Fruit fly (Drosophila melanogaster) whole organism, wandering third instar larva: ENCODE data around the gene Chsy.

Experiments used
- Abd-B ChIP-seq: fragments of >200 bp; optimal IDR thresholded peaks from 2 replicates; lab custom pipeline; 2017; ENCODE audit warnings: missing biosample characterization, missing genetic modification characterization
- CG32264 ChIP-seq: fragments of 200-800 bp; sonication (Bioruptor generic); optimal IDR thresholded peaks from 2 replicates; lab custom pipeline; 2016; ENCODE audit warnings: missing biosample characterization, missing genetic modification characterization
- CrebA ChIP-seq: fragments of 200-800 bp; sonication (Bioruptor generic); optimal IDR thresholded peaks from 2 replicates; lab custom pipeline; 2016; ENCODE audit warnings: missing biosample characterization, mild to moderate bottlenecking, missing genetic modification characterization, borderline replicate concordance
- Dfd ChIP-seq: fragments of >200 bp; optimal IDR thresholded peaks from 2 replicates; lab custom pipeline; 2017; ENCODE audit warnings: missing biosample characterization, missing genetic modification characterization
- Dif ChIP-seq: fragments of 200-275, 200-300 bp; sonication (Bioruptor generic); optimal IDR thresholded peaks from 2 replicates; lab custom pipeline; 2018; ENCODE audit warnings: missing biosample characterization, missing genetic modification characterization; ENCODE audit not compliant: partially characterized antibody
- HLH106 ChIP-seq: fragments of 200-800 bp; optimal IDR thresholded peaks from 3 replicates; lab custom pipeline; 2019; ENCODE audit warnings: missing biosample characterization, mild to moderate bottlenecking, missing genetic modification characterization, moderate library complexity
- Hr78 ChIP-seq: fragments of >200 bp; optimal IDR thresholded peaks from 2 replicates; lab custom pipeline; 2017; ENCODE audit warnings: missing biosample characterization, missing genetic modification characterization
- Jra ChIP-seq: sonication (Bioruptor generic); optimal IDR thresholded peaks from 2 replicates; lab custom pipeline; 2016; ENCODE audit warnings: missing biosample characterization, missing genetic modification characterization
- Mio ChIP-seq: sonication (Bioruptor generic); optimal IDR thresholded peaks from 2 replicates; lab custom pipeline; 2016; ENCODE audit warnings: missing biosample characterization, missing genetic modification characterization
- N ChIP-seq: fragments of >200 bp; optimal IDR thresholded peaks from 2 replicates; lab custom pipeline; 2018; ENCODE audit warnings: missing biosample characterization, missing external identifiers, missing genetic modification characterization
- OdsH ChIP-seq: fragments of 200-800 bp; sonication (Bioruptor generic); optimal IDR thresholded peaks from 2 replicates; lab custom pipeline; 2016; ENCODE audit warnings: missing biosample characterization, mild to moderate bottlenecking, missing genetic modification characterization
- Rel ChIP-seq, 2 experiments: fragments of 200-800 bp; sonication (Bioruptor generic) in 1 of 2; optimal IDR thresholded peaks; 2 replicates in 1 of 2; 3 replicates in 1 of 2; lab custom pipeline; 2016 to 2019; ENCODE audit warnings: mild to moderate bottlenecking in 2 of 2, missing biosample characterization in 2 of 2, missing genetic modification characterization in 2 of 2, moderate library complexity in 1 of 2
- Sp1 ChIP-seq: fragments of 200-800 bp; sonication (Bioruptor generic); optimal IDR thresholded peaks from 3 replicates; lab custom pipeline; 2019; ENCODE audit warnings: missing biosample characterization, mild to moderate bottlenecking, missing genetic modification characterization, moderate library complexity
- Vsx2 ChIP-seq: fragments of 200-300, 225-300 bp; sonication (Bioruptor generic); optimal IDR thresholded peaks from 2 replicates; lab custom pipeline; 2018; ENCODE audit warnings: missing biosample characterization, missing genetic modification characterization; ENCODE audit not compliant: partially characterized antibody
- brk ChIP-seq: fragments of 200-800 bp; sonication (Bioruptor generic); optimal IDR thresholded peaks from 2 replicates; lab custom pipeline; 2016; ENCODE audit warnings: missing biosample characterization, mild to moderate bottlenecking, missing genetic modification characterization
- dl ChIP-seq, 2 experiments: fragments of 175-275, 200-275 bp in 1 of 2; fragments of 200-275 bp in 1 of 2; sonication (Bioruptor generic); optimal IDR thresholded peaks; lab custom pipeline; 2018; ENCODE audit warnings: mild to moderate bottlenecking in 2 of 2, missing biosample characterization in 2 of 2, missing genetic modification characterization in 2 of 2, moderate library complexity in 2 of 2; ENCODE audit not compliant: partially characterized antibody in 2 of 2, insufficient read depth in 1 of 2
- dmrt93B ChIP-seq: fragments of 200-800 bp; sonication (Bioruptor generic); optimal IDR thresholded peaks from 2 replicates; lab custom pipeline; 2018; ENCODE audit warnings: missing biosample characterization, mild to moderate bottlenecking, missing genetic modification characterization
- dsf ChIP-seq: sonication (Bioruptor generic); optimal IDR thresholded peaks from 2 replicates; lab custom pipeline; 2016; ENCODE audit warnings: missing biosample characterization, missing genetic modification characterization, borderline replicate concordance
- ey ChIP-seq: fragments of 200-800 bp; sonication (Bioruptor generic); optimal IDR thresholded peaks from 2 replicates; lab custom pipeline; 2016; ENCODE audit warnings: missing biosample characterization, missing genetic modification characterization
- foxo ChIP-seq, 2 experiments: fragments of 200-800 bp; sonication (Bioruptor generic); optimal IDR thresholded peaks; 2 replicates in 1 of 2; 3 replicates in 1 of 2; lab custom pipeline; 2016 to 2017; ENCODE audit warnings: missing biosample characterization in 2 of 2, missing genetic modification characterization in 2 of 2
- fru ChIP-seq: fragments of 200-800 bp; sonication (Bioruptor generic); optimal IDR thresholded peaks from 3 replicates; lab custom pipeline; 2016; ENCODE audit warnings: missing biosample characterization, mild to moderate bottlenecking, missing genetic modification characterization
- h ChIP-seq: fragments of 200-800 bp; sonication (Bioruptor generic); optimal IDR thresholded peaks from 3 replicates; lab custom pipeline; 2016; ENCODE audit warnings: missing biosample characterization, mild to moderate bottlenecking, missing genetic modification characterization
- pan ChIP-seq: fragments of >200 bp; optimal IDR thresholded peaks from 2 replicates; lab custom pipeline; 2017
- psq ChIP-seq: fragments of 200-800 bp; sonication (Bioruptor generic); optimal IDR thresholded peaks from 3 replicates; lab custom pipeline; 2017; ENCODE audit warnings: missing biosample characterization, mild to moderate bottlenecking, missing genetic modification characterization, moderate library complexity
- rgr ChIP-seq: fragments of 200-800 bp; sonication (Bioruptor generic); optimal IDR thresholded peaks from 3 replicates; lab custom pipeline; 2016; ENCODE audit warnings: missing biosample characterization, mild to moderate bottlenecking, missing genetic modification characterization
- tai ChIP-seq: sonication (Bioruptor generic); optimal IDR thresholded peaks from 2 replicates; lab custom pipeline; 2016; ENCODE audit warnings: missing biosample characterization, missing genetic modification characterization
- usp ChIP-seq: fragments of >200 bp; optimal IDR thresholded peaks from 2 replicates; lab custom pipeline; 2017; ENCODE audit warnings: missing biosample characterization, missing genetic modification characterization

The Chsy gene

dm6 chrX:15545467-15546197, 47.7 kb downstream of the Chsy start:
- TF ChIP-seq rgr (GFP tag; lab: Kevin White, UChicago) (no peak), Rel (GFP tag; optimal IDR thresholded peaks at IDR 0.05; lab: Kevin White, UChicago) (no peak), Rel (tag; optimal IDR thresholded peaks at IDR 0.05; lab: Kevin White, UChicago) (peak; percentile 76), Dfd (no peak), psq (GFP tag; lab: Kevin White, UChicago) (peak; percentile 1), Abd-B (GFP tag; lab: Kevin White, UChicago) (no peak), CG32264 (no peak), Jra (GFP tag; lab: Kevin White, UChicago) (no peak), Sp1 (GFP tag; lab: Kevin White, UChicago) (no peak), dmrt93B (GFP tag; lab: Kevin White, UChicago) (no peak), tai (no peak), CrebA (no peak), fru (GFP tag; lab: Kevin White, UChicago) (no peak)

- TF ChIP-seq N (no peak), Rel (GFP tag; optimal IDR thresholded peaks at IDR 0.05; lab: Kevin White, UChicago) (no peak), Rel (tag; optimal IDR thresholded peaks at IDR 0.05; lab: Kevin White, UChicago) (no peak), Jra (GFP tag; lab: Kevin White, UChicago) (no peak), rgr (GFP tag; lab: Kevin White, UChicago) (no peak), Hr78 (GFP tag; lab: Kevin White, UChicago) (no peak), dsf (GFP tag; lab: Kevin White, UChicago) (no peak), ey (GFP tag; lab: Kevin White, UChicago) (no peak), brk (GFP tag; lab: Kevin White, UChicago) (no peak), dmrt93B (GFP tag; lab: Kevin White, UChicago) (no peak), Abd-B (GFP tag; lab: Kevin White, UChicago) (no peak), OdsH (GFP tag; lab: Kevin White, UChicago) (no peak), dl (GFP tag; optimal IDR thresholded peaks at IDR 0.05; lab: Kevin White, UChicago; ENCODE audit: insufficient read depth in 1 of 2, partially characterized antibody in 2 of 2) (no peak), psq (GFP tag; lab: Kevin White, UChicago) (no peak), Mio (GFP tag; lab: Kevin White, UChicago) (no peak), Vsx2 (no peak), Dif (no peak), usp (GFP tag; lab: Kevin White, UChicago) (no peak), fru (GFP tag; lab: Kevin White, UChicago) (no peak), Dfd (no peak), pan (no peak)
- TF ChIP-seq, all 38 proteins: peak for 0
Measured at dm6 chrX:15543479-15544044, 49.8 kb downstream of the Chsy start.

- TF ChIP-seq HLH106 (tag; lab: Kevin White, UChicago) = peak; percentile 27
- peak; percentile 9 for TF ChIP-seq h
- TF ChIP-seq fru (GFP tag; lab: Kevin White, UChicago) = peak; percentile 16
- TF ChIP-seq ey (GFP tag; lab: Kevin White, UChicago) = no peak
- no peak for TF ChIP-seq tai
- no peak for TF ChIP-seq Sp1 (GFP tag; lab: Kevin White, UChicago)
- TF ChIP-seq Rel (GFP tag; optimal IDR thresholded peaks at IDR 0.05; lab: Kevin White, UChicago) = no peak
- TF ChIP-seq Rel (tag; optimal IDR thresholded peaks at IDR 0.05; lab: Kevin White, UChicago) = peak; percentile 15
- TF ChIP-seq foxo (GFP tag; optimal IDR thresholded peaks at IDR 0.05; lab: Kevin White, UChicago) = peak in 1 of 2 experiments; percentile 24
Measured at dm6 chrX:15539856-15540488, 53.4 kb downstream of the Chsy start.
